Worm (Caenorhabditis elegans) whole organism, L3 larva: ENCODE data around the gene R09H10.2.
A peak's percentile ranks its signal among the peaks of the same experiment; 100 is the strongest.

Experiments
- R02D3.7 ChIP-seq: fragments of 150-350 bp; optimal IDR thresholded peaks from 2 replicates; lab custom pipeline; 2014; ENCODE audit warnings: missing biosample characterization, missing genetic modification characterization
- aly-2 ChIP-seq: fragments of 150-350 bp; optimal IDR thresholded peaks from 2 replicates; lab custom pipeline; 2014; ENCODE audit warnings: missing biosample characterization, missing genetic modification characterization
- ama-1 ChIP-seq: fragments of 150-350 bp; optimal IDR thresholded peaks from 2 replicates; lab custom pipeline; 2018
- ceh-82 ChIP-seq: fragments of 150-350 bp; optimal IDR thresholded peaks from 2 replicates; lab custom pipeline; 2014; ENCODE audit warnings: missing biosample characterization, missing genetic modification characterization
- daf-12 ChIP-seq: fragments of 150-350 bp; optimal IDR thresholded peaks from 2 replicates; lab custom pipeline; 2014; ENCODE audit warnings: missing biosample characterization, missing genetic modification reagents, missing genetic modification characterization
- egl-5 ChIP-seq: fragments of 150-350 bp; optimal IDR thresholded peaks from 2 replicates; lab custom pipeline; 2017; ENCODE audit warnings: missing biosample characterization, missing genetic modification reagents, missing genetic modification characterization, inconsistent platforms
- elt-2 ChIP-seq: sonication (generic microtip); optimal IDR thresholded peaks from 2 replicates; lab custom pipeline; 2016; ENCODE audit warnings: missing genetic modification reagents, mild to moderate bottlenecking, missing genetic modification characterization, missing compliant biosample characterization
- fkh-10 ChIP-seq: sonication (generic microtip); optimal IDR thresholded peaks from 2 replicates; lab custom pipeline; 2017; ENCODE audit warnings: missing biosample characterization, missing genetic modification reagents, missing genetic modification characterization
- fkh-2 ChIP-seq: fragments of 150-350 bp; optimal IDR thresholded peaks from 2 replicates; lab custom pipeline; 2014; ENCODE audit warnings: missing biosample characterization, missing genetic modification reagents, missing genetic modification characterization
- jun-1 ChIP-seq: fragments of 150-350 bp; optimal IDR thresholded peaks from 2 replicates; lab custom pipeline; 2014; ENCODE audit warnings: missing biosample characterization, missing genetic modification reagents, missing genetic modification characterization
- lin-39 ChIP-seq: fragments of 150-350 bp; optimal IDR thresholded peaks from 2 replicates; lab custom pipeline; 2018; ENCODE audit warnings: missing biosample characterization, missing genetic modification reagents, missing genetic modification characterization
- mdl-1 ChIP-seq: fragments of 150-350 bp; optimal IDR thresholded peaks from 2 replicates; lab custom pipeline; 2014; ENCODE audit warnings: missing biosample characterization, missing genetic modification characterization
- mml-1 ChIP-seq: fragments of 150-350 bp; sonication (generic microtip); optimal IDR thresholded peaks from 3 replicates; lab custom pipeline; 2014; ENCODE audit warnings: missing biosample characterization, missing genetic modification characterization
- nhr-12 ChIP-seq: fragments of 150-350 bp; optimal IDR thresholded peaks from 2 replicates; lab custom pipeline; 2014; ENCODE audit warnings: missing biosample characterization, missing genetic modification characterization
- nhr-23 ChIP-seq: fragments of 150-350 bp; optimal IDR thresholded peaks from 2 replicates; lab custom pipeline; 2014; ENCODE audit warnings: missing biosample characterization, missing genetic modification reagents, missing genetic modification characterization
- nhr-237 ChIP-seq: fragments of 150-350 bp; optimal IDR thresholded peaks from 2 replicates; lab custom pipeline; 2014; ENCODE audit warnings: missing biosample characterization, missing genetic modification characterization
- nhr-25 ChIP-seq: sonication (generic microtip); optimal IDR thresholded peaks from 2 replicates; lab custom pipeline; 2017; ENCODE audit warnings: missing biosample characterization, missing genetic modification characterization
- nhr-28 ChIP-seq: fragments of 150-350 bp; optimal IDR thresholded peaks from 2 replicates; lab custom pipeline; 2014; ENCODE audit warnings: missing biosample characterization, missing genetic modification characterization
- nhr-43 ChIP-seq: sonication (generic microtip); optimal IDR thresholded peaks from 2 replicates; lab custom pipeline; 2016; ENCODE audit warnings: mild to moderate bottlenecking, missing genetic modification characterization, missing compliant biosample characterization; ENCODE audit not compliant: poor library complexity, severe bottlenecking
- nhr-77 ChIP-seq: fragments of 150-350 bp; optimal IDR thresholded peaks from 2 replicates; lab custom pipeline; 2014; ENCODE audit warnings: missing biosample characterization, missing genetic modification characterization
- pqm-1 ChIP-seq: fragments of 150-350 bp; optimal IDR thresholded peaks from 2 replicates; lab custom pipeline; 2017; ENCODE audit warnings: missing biosample characterization, missing genetic modification characterization, inconsistent platforms
- skn-1 ChIP-seq: fragments of 150-350 bp; optimal IDR thresholded peaks from 2 replicates; lab custom pipeline; 2014; ENCODE audit warnings: missing biosample characterization, missing genetic modification characterization
- snpc-4 ChIP-seq: fragments of 150-350 bp; optimal IDR thresholded peaks from 2 replicates; lab custom pipeline; 2014; ENCODE audit warnings: missing biosample characterization, missing genetic modification characterization
- unc-39 ChIP-seq: sonication (generic microtip); optimal IDR thresholded peaks from 4 replicates; lab custom pipeline; 2017; ENCODE audit warnings: missing biosample characterization, missing genetic modification characterization
- zag-1 ChIP-seq: fragments of 150-350 bp; optimal IDR thresholded peaks from 2 replicates; lab custom pipeline; 2014; ENCODE audit warnings: missing biosample characterization, missing genetic modification characterization
- ztf-4 ChIP-seq: fragments of 150-350 bp; optimal IDR thresholded peaks from 2 replicates; lab custom pipeline; 2014; ENCODE audit warnings: missing biosample characterization, missing genetic modification characterization

Gene R09H10.2

DNA sequence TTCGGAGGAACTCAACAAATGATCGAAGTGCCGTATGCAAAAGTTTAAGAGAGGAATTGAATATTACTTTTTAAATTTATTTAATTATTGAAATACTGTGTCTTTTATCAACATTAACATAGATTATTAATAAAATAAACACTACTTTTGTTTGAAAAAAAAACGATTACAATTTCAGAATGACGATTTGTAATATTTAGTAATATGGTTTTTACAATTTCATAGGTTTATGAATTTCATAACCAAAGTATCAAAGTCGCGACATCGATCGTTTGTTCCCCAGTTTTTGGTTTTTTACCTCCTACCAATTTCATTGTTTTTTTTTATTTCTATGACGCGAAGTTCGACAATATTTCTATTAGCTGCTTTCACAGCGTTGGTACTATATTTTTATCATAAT lies 2.8 kb upstream of the R09H10.2 start, which contains the start of gene R09H10.1:
TSS of gene R09H10.1 (plus strand) at position 301 of the 400 bp plus-strand sequence.
- TF ChIP-seq egl-5 (tag; lab: Kevin White, UChicago) (no peak), ztf-4 (no peak), skn-1 (tag; lab: Kevin White, UChicago) (no peak), mml-1 (tag; lab: Kevin White, UChicago) (no peak), nhr-237 (tag; lab: Kevin White, UChicago) (no peak), mdl-1 (tag; lab: Kevin White, UChicago) (no peak), zag-1 (tag; lab: Kevin White, UChicago) (no peak), fkh-10 (GFP tag; lab: Kevin White, UChicago) (no peak), R02D3.7 (no peak), lin-39 (no peak), nhr-43 (tag; lab: Kevin White, UChicago) (no peak), elt-2 (tag; lab: Kevin White, UChicago) (no peak), snpc-4 (no peak)

- TF ChIP-seq elt-2 (tag; lab: Kevin White, UChicago) (peak; percentile 77), pqm-1 (tag; lab: Kevin White, UChicago) (peak; percentile 19), nhr-43 (tag; lab: Kevin White, UChicago) (no peak)
These were observed 3.9 kb downstream of the R09H10.2 start, which contains the start of gene R09H10.3 for ce11 chrIV:10606575-10607080. Gene R09H10.3 (plus strand): TSS chrIV:10607030.

- no peak for TF ChIP-seq mml-1 (tag; lab: Kevin White, UChicago)
- TF ChIP-seq unc-39 (tag; lab: Kevin White, UChicago) = no peak
- TF ChIP-seq ama-1 = no peak
- no peak for TF ChIP-seq lin-39
- TF ChIP-seq, all 47 proteins: peak for 0
These were observed 5.5 kb downstream of the R09H10.2 start, which contains the start of gene R09H10.6 for ce11 chrIV:10608275-10608674. Gene R09H10.6 (plus strand): TSS chrIV:10608575.

DNA sequence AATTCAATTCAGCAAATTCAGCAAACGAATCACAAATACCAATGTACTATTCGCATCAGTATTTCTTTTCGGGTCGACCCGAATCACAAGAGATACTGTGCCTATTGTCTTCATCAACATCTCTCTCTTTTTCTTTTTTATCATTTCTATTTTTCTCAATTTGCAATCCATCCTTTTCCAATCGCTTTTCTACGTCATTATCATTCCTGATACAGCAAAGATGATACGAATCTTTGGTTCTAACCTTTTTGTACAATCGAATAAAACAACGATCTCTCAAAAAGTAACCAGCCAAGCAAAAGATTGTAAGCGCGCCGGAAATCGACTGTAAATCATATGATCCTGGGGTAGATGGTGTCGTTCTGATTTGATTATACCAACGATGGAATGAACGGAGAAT lies 7.2 kb downstream of the R09H10.2 start:
- TF ChIP-seq nhr-43 (tag; lab: Kevin White, UChicago) = no peak
- TF ChIP-seq pqm-1 (tag; lab: Kevin White, UChicago) = no peak
- TF ChIP-seq ceh-82 (tag; lab: Kevin White, UChicago) = no peak

- TF ChIP-seq aly-2 (tag; lab: Kevin White, UChicago) (no peak), nhr-25 (tag; lab: Kevin White, UChicago) (peak; percentile 36), mdl-1 (tag; lab: Kevin White, UChicago) (no peak), fkh-2 (tag; lab: Kevin White, UChicago) (no peak), nhr-28 (tag; lab: Kevin White, UChicago) (no peak), nhr-23 (peak; percentile 5)
These were observed 9.5 kb downstream of the R09H10.2 start for ce11 chrIV:10612281-10612680.

DNA sequence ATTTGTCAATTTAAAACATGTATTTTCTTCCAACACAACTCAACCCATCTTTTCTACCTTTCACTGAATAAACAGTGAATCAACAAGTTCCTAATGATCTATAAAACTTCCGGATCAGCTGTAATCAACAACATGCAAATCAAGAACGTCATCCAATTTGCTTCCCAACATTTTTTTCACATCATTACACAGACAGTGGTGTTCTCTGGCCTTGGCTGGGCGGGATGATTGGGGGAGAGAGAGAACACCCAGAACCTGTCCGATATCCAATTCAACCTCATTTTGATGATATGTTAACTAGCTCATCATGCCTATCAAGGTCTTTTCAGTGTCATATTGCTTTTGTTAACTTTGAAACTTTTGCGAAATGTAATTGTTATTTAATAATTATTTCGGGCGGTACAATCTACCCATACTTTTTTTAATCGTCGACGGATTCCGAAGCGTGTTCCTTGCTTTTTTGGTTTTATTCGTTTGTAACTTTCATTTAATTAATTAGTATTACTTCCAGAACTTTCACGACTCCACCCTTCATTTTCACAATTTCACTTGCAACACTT lies 12.3 kb downstream of the R09H10.2 start, which contains the start of gene ptr-14:
TSS of gene ptr-14 (plus strand) at position 510 of the 560 bp plus-strand sequence.
- peak; percentile 66 for TF ChIP-seq nhr-25 (tag; lab: Kevin White, UChicago)
- TF ChIP-seq nhr-77 (tag; lab: Kevin White, UChicago) = no peak
- no peak for TF ChIP-seq nhr-28 (tag; lab: Kevin White, UChicago)
- peak; percentile 53 for TF ChIP-seq nhr-43 (tag; lab: Kevin White, UChicago)
- TF ChIP-seq nhr-23 = peak; percentile 22
- no peak for TF ChIP-seq jun-1 (tag; lab: Kevin White, UChicago)
- TF ChIP-seq fkh-2 (tag; lab: Kevin White, UChicago) = no peak
- no peak for TF ChIP-seq daf-12 (tag; lab: Kevin White, UChicago)
- no peak for TF ChIP-seq lin-39
- no peak for TF ChIP-seq nhr-12 (tag; lab: Kevin White, UChicago)
- TF ChIP-seq ama-1 = peak; percentile 11
- TF ChIP-seq ztf-4 = no peak
- TF ChIP-seq, all 47 proteins: peak for 4

ce11 chrIV:10616366-10616765 lies 13.6 kb downstream of the R09H10.2 start:
- TF ChIP-seq ztf-4 (no peak), ceh-82 (tag; lab: Kevin White, UChicago) (no peak)
